Fruit fly (Drosophila melanogaster) whole organism, embryonic: ENCODE results near the gene Fatp1.

ENCODE experiments used
- Ada2b ChIP-seq: fragments of 200-800 bp; sonication (Bioruptor generic); IDR thresholded peaks from 2 replicates; pipeline ENCODE4 v1.3.6; 2022; ENCODE audit warnings: missing biosample characterization, missing genetic modification characterization
- BtbVII ChIP-seq: fragments of 200-800 bp; sonication (Bioruptor generic); optimal IDR thresholded peaks from 3 replicates; lab custom pipeline; 2017; ENCODE audit warnings: missing biosample characterization, mild to moderate bottlenecking, missing genetic modification characterization
- Bteb2 ChIP-seq: fragments of 200-800 bp; sonication (Bioruptor generic); optimal IDR thresholded peaks from 2 replicates; lab custom pipeline; 2016; ENCODE audit warnings: missing biosample characterization, missing genetic modification characterization
- C15 ChIP-seq: fragments of 200-800 bp; sonication (Bioruptor generic); IDR thresholded peaks from 3 replicates; pipeline ENCODE4 v1.3.6; 2022; ENCODE audit warnings: missing biosample characterization, missing genetic modification characterization
- CG10979 ChIP-seq: fragments of 200-800 bp; sonication (Bioruptor generic); optimal IDR thresholded peaks from 2 replicates; lab custom pipeline; 2018; ENCODE audit warnings: missing biosample characterization, mild to moderate bottlenecking, missing genetic modification characterization, moderate library complexity
- CG11504 ChIP-seq: fragments of 200-800 bp; sonication (Bioruptor generic); optimal IDR thresholded peaks from 3 replicates; lab custom pipeline; 2019; ENCODE audit warnings: missing biosample characterization, mild to moderate bottlenecking, missing genetic modification characterization, moderate library complexity
- CG12071 ChIP-seq: fragments of 200-800 bp; sonication (Bioruptor generic); optimal IDR thresholded peaks from 3 replicates; lab custom pipeline; 2018; ENCODE audit warnings: missing biosample characterization, mild to moderate bottlenecking, missing genetic modification characterization
- CG13296 ChIP-seq: fragments of 200-800 bp; sonication (Bioruptor generic); optimal IDR thresholded peaks from 3 replicates; lab custom pipeline; 2018; ENCODE audit warnings: missing biosample characterization, mild to moderate bottlenecking, missing genetic modification characterization
- CG13624 ChIP-seq: fragments of 200-800 bp; sonication (Bioruptor generic); optimal IDR thresholded peaks from 2 replicates; lab custom pipeline; 2016; ENCODE audit warnings: missing biosample characterization, missing genetic modification characterization
- CG1603 ChIP-seq: fragments of 200-800 bp; sonication (Bioruptor generic); optimal IDR thresholded peaks from 2 replicates; lab custom pipeline; 2019; ENCODE audit warnings: missing biosample characterization, mild to moderate bottlenecking, missing genetic modification characterization, moderate library complexity
- CG16779 ChIP-seq: fragments of 200-800 bp; sonication (Bioruptor generic); IDR thresholded peaks from 2 replicates; pipeline ENCODE4 v1.3.6; 2022; ENCODE audit warnings: missing biosample characterization, missing genetic modification characterization
- CG17568 ChIP-seq: fragments of 200-800 bp; sonication (Bioruptor generic); optimal IDR thresholded peaks from 2 replicates; lab custom pipeline; 2018; ENCODE audit warnings: missing biosample characterization, mild to moderate bottlenecking, missing genetic modification characterization, moderate library complexity
- CG30403 ChIP-seq: fragments of 200-800 bp; sonication (Bioruptor generic); optimal IDR thresholded peaks from 3 replicates; lab custom pipeline; 2016; ENCODE audit warnings: missing biosample characterization, missing genetic modification characterization
- CG32532 ChIP-seq: fragments of 200-800 bp; sonication (Bioruptor generic); IDR thresholded peaks from 2 replicates; pipeline ENCODE4 v1.3.6; 2022; ENCODE audit warnings: missing biosample characterization, missing genetic modification characterization
- CG32767 ChIP-seq: fragments of 200-800 bp; sonication (Bioruptor generic); IDR thresholded peaks from 2 replicates; pipeline ENCODE4 v1.3.6; 2022; ENCODE audit warnings: missing biosample characterization, missing genetic modification characterization
- CG4282 ChIP-seq: fragments of 200-800 bp; sonication (Bioruptor generic); optimal IDR thresholded peaks from 2 replicates; lab custom pipeline; 2016; ENCODE audit warnings: missing biosample characterization, missing genetic modification characterization
- CG4424 ChIP-seq: fragments of 200-800 bp; sonication (Bioruptor generic); optimal IDR thresholded peaks from 3 replicates; lab custom pipeline; 2016; ENCODE audit warnings: missing biosample characterization, missing genetic modification characterization
- CG6813 ChIP-seq: fragments of 200-800 bp; sonication (Bioruptor generic); optimal IDR thresholded peaks from 2 replicates; lab custom pipeline; 2017; ENCODE audit warnings: missing biosample characterization, missing genetic modification characterization, mild to moderate bottlenecking, moderate library complexity, missing genetic modification reagents
- CG7963 ChIP-seq: fragments of 200-800 bp; sonication (Bioruptor generic); IDR thresholded peaks from 3 replicates; pipeline ENCODE4 v1.3.6; 2022; ENCODE audit warnings: missing biosample characterization, missing genetic modification characterization; ENCODE audit not compliant: partially characterized antibody
- CG9932 ChIP-seq: fragments of 200-800 bp; sonication (Bioruptor generic); IDR thresholded peaks from 2 replicates; pipeline ENCODE4 v1.3.6; 2022; ENCODE audit warnings: missing biosample characterization, missing genetic modification characterization
- Dip3 ChIP-seq: fragments of 200-800 bp; sonication (Bioruptor generic); optimal IDR thresholded peaks from 3 replicates; lab custom pipeline; 2016; ENCODE audit warnings: missing biosample characterization, missing genetic modification characterization
- Doc3 ChIP-seq: fragments of 200-800 bp; sonication (Bioruptor generic); IDR thresholded peaks from 3 replicates; pipeline ENCODE4 v1.3.6; 2022; ENCODE audit warnings: missing biosample characterization, missing genetic modification characterization; ENCODE audit not compliant: partially characterized antibody
- GATAe ChIP-seq: fragments of 200-800 bp; sonication (Bioruptor generic); conservative IDR thresholded peaks from 2 replicates; pipeline ENCODE4 v1.3.6; 2022; ENCODE audit warnings: missing biosample characterization, missing genetic modification characterization
- Mad ChIP-seq: fragments of 200-800 bp; sonication (Bioruptor generic); optimal IDR thresholded peaks from 2 replicates; lab custom pipeline; 2016; ENCODE audit warnings: missing biosample characterization, missing genetic modification characterization
- NC2β ChIP-seq: fragments of 200-800 bp; sonication (Bioruptor generic); optimal IDR thresholded peaks from 2 replicates; lab custom pipeline; 2016; ENCODE audit warnings: missing biosample characterization, missing genetic modification characterization
- NK7.1 ChIP-seq: fragments of 200-800 bp; sonication (Bioruptor generic); optimal IDR thresholded peaks from 3 replicates; lab custom pipeline; 2016; ENCODE audit warnings: missing biosample characterization, missing genetic modification characterization
- NfI ChIP-seq: fragments of 200-800 bp; sonication (Bioruptor generic); optimal IDR thresholded peaks from 3 replicates; lab custom pipeline; 2018; ENCODE audit warnings: missing biosample characterization, mild to moderate bottlenecking, missing genetic modification characterization, moderate library complexity
- Oli ChIP-seq: fragments of 200-800 bp; sonication (Bioruptor generic); optimal IDR thresholded peaks from 2 replicates; lab custom pipeline; 2018; ENCODE audit warnings: missing biosample characterization, mild to moderate bottlenecking, missing genetic modification characterization, moderate library complexity
- Ptx1 ChIP-seq: fragments of 200-800 bp; sonication (Bioruptor generic); IDR thresholded peaks from 2 replicates; pipeline ENCODE4 v1.3.6; 2022; ENCODE audit warnings: missing biosample characterization, missing genetic modification characterization
- Sox102F ChIP-seq: fragments of 200-800 bp; sonication (Bioruptor generic); optimal IDR thresholded peaks from 2 replicates; lab custom pipeline; 2018; ENCODE audit warnings: missing biosample characterization, mild to moderate bottlenecking, missing genetic modification characterization, moderate library complexity
- Sry-β ChIP-seq: fragments of 200-800 bp; sonication (Bioruptor generic); optimal IDR thresholded peaks from 2 replicates; lab custom pipeline; 2018; ENCODE audit warnings: missing biosample characterization, mild to moderate bottlenecking, missing genetic modification characterization, moderate library complexity
- Ssrp ChIP-seq: fragments of 200-800 bp; sonication (Bioruptor generic); optimal IDR thresholded peaks from 2 replicates; lab custom pipeline; 2018; ENCODE audit warnings: missing biosample characterization, mild to moderate bottlenecking, missing genetic modification characterization, moderate library complexity
- Stat92E ChIP-seq, 3 experiments: fragments of >200 bp in 2 of 3; fragments of 200-800 bp in 1 of 3; sonication (Bioruptor generic) in 1 of 3; optimal IDR thresholded peaks; 2 replicates each; lab custom pipeline; 2017 to 2019; ENCODE audit warnings: missing biosample characterization in 3 of 3, missing genetic modification characterization in 3 of 3, mild to moderate bottlenecking in 1 of 3, moderate library complexity in 1 of 3
- Xbp1 ChIP-seq: fragments of 200-800 bp; sonication (Bioruptor generic); optimal IDR thresholded peaks from 3 replicates; lab custom pipeline; 2016; ENCODE audit warnings: missing biosample characterization, mild to moderate bottlenecking, missing genetic modification characterization
- bcd ChIP-seq: fragments of 200-800 bp; sonication (Bioruptor generic); optimal IDR thresholded peaks from 2 replicates; lab custom pipeline; 2017; ENCODE audit warnings: missing biosample characterization, mild to moderate bottlenecking, missing genetic modification characterization
- bigmax ChIP-seq: fragments of 200-800 bp; sonication (Bioruptor generic); optimal IDR thresholded peaks from 2 replicates; lab custom pipeline; 2018; ENCODE audit warnings: missing biosample characterization, mild to moderate bottlenecking, missing genetic modification characterization
- br ChIP-seq: fragments of >200 bp; optimal IDR thresholded peaks from 2 replicates; lab custom pipeline; 2017
- chif ChIP-seq, 2 experiments: fragments of 200-800 bp; sonication (Bioruptor generic); optimal IDR thresholded peaks; 3 replicates each; lab custom pipeline; 2016; ENCODE audit warnings: missing biosample characterization in 2 of 2, missing genetic modification characterization in 2 of 2
- fd64A ChIP-seq: fragments of 200-800 bp; sonication (Bioruptor generic); optimal IDR thresholded peaks from 3 replicates; lab custom pipeline; 2018; ENCODE audit warnings: missing biosample characterization, mild to moderate bottlenecking, missing genetic modification characterization
- gt ChIP-seq: fragments of 200-800 bp; sonication (Bioruptor generic); IDR thresholded peaks from 2 replicates; pipeline ENCODE4 v1.3.6; 2022; ENCODE audit warnings: missing biosample characterization, missing genetic modification characterization
- maf-S ChIP-seq: fragments of 200-800 bp; sonication (Bioruptor generic); optimal IDR thresholded peaks from 2 replicates; lab custom pipeline; 2016; ENCODE audit warnings: missing biosample characterization, missing genetic modification characterization
- mam ChIP-seq: fragments of 200-800 bp; sonication (Bioruptor generic); optimal IDR thresholded peaks from 3 replicates; lab custom pipeline; 2016; ENCODE audit warnings: missing biosample characterization, missing genetic modification characterization
- nerfin-1 ChIP-seq: fragments of 200-800 bp; sonication (Bioruptor generic); optimal IDR thresholded peaks from 3 replicates; lab custom pipeline; 2019; ENCODE audit warnings: missing biosample characterization, mild to moderate bottlenecking, missing genetic modification characterization, moderate library complexity
- pb ChIP-seq: fragments of 200-800 bp; sonication (Bioruptor generic); optimal IDR thresholded peaks from 3 replicates; lab custom pipeline; 2016; ENCODE audit warnings: missing biosample characterization, missing genetic modification characterization
- pzg ChIP-seq: fragments of 200-800 bp; sonication (Bioruptor generic); optimal IDR thresholded peaks from 3 replicates; lab custom pipeline; 2018; ENCODE audit warnings: missing biosample characterization, mild to moderate bottlenecking, missing genetic modification characterization, moderate library complexity
- rib ChIP-seq: fragments of 200-800 bp; sonication (Bioruptor generic); IDR thresholded peaks from 2 replicates; pipeline ENCODE4 v1.3.6; 2022; ENCODE audit warnings: missing biosample characterization, missing genetic modification characterization
- row ChIP-seq: fragments of 200-800 bp; sonication (Bioruptor generic); IDR thresholded peaks from 3 replicates; pipeline ENCODE4 v1.3.6; 2022; ENCODE audit warnings: missing biosample characterization, missing genetic modification characterization
- sens ChIP-seq: fragments of 200-800 bp; sonication (Bioruptor generic); peaks from one replicate; lab custom pipeline; 2016; ENCODE audit warnings: missing biosample characterization, missing genetic modification characterization
- seq ChIP-seq: fragments of 200-800 bp; sonication (Bioruptor generic); IDR thresholded peaks from 2 replicates; pipeline ENCODE4 v1.3.6; 2022; ENCODE audit warnings: missing biosample characterization, missing genetic modification characterization
- sug ChIP-seq: fragments of 200-800 bp; optimal IDR thresholded peaks from 2 replicates; lab custom pipeline; 2019; ENCODE audit warnings: missing biosample characterization, mild to moderate bottlenecking, missing genetic modification characterization, moderate library complexity

The Fatp1 gene

DNA sequence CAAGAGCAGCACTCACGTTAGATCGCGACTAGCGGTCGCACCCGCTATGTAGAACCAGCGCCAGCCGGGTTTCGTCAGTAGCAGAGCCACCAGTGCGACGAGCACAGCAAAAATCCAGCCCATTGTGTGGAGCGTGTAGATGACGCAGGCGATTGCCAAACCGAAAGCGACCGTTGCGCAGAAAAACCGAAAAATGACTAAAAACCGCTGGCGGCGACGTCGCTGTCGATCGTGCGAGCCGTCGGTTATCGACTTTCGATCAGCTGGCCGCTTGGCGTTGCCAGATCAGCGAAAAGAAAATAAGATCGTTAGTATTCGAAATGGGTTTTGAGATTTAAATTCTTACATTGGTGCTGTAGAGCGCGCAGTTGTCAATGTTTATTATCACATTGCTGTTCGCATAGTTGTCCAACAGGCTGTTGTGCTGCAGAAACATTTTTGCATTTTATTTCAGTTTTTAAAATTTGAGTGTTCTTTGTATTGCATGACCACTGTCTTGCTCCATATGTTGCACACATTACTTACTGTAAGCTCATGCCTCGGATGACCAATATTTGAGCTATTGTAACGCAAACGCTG, 459 bp downstream of the Fatp1 start (continued):
- TF ChIP-seq row (GFP tag; lab: Robert Waterston, UW): peak; percentile 56; the same call in 2 of the 3 replicates
- TF ChIP-seq sug: peak; percentile 68
- peak; percentile 4 for TF ChIP-seq CG10979 (tag; lab: Kevin White, UChicago)
- TF ChIP-seq seq (GFP tag; lab: Robert Waterston, UW): 0 out of 2 replicates have a peak, but pooled peaks have one; percentile 7
- no peak for TF ChIP-seq Sox102F (GFP tag; lab: Kevin White, UChicago)
- TF ChIP-seq CG13624 (GFP tag; lab: Kevin White, UChicago): peak; percentile 60
- TF ChIP-seq pb: no peak
- TF ChIP-seq pzg (GFP tag; lab: Kevin White, UChicago): peak; percentile 44
- TF ChIP-seq Ada2b: peak; percentile 36; the same call in 1 of the 2 replicates
- TF ChIP-seq CG1603: peak; percentile 40
- no peak for TF ChIP-seq Doc3
- peak; percentile 53; the same call in 1 of the 2 replicates for TF ChIP-seq rib (GFP tag; lab: Robert Waterston, UW)
- TF ChIP-seq CG13296 (GFP tag; lab: Kevin White, UChicago): peak; percentile 33
- peak; percentile 53 for TF ChIP-seq CG30403 (GFP tag; lab: Kevin White, UChicago)
- TF ChIP-seq CG4424 (GFP tag; lab: Kevin White, UChicago): peak; percentile 49
- peak; percentile 83 for TF ChIP-seq sens
- TF ChIP-seq mam: peak; percentile 47
- TF ChIP-seq CG7963: no peak
- TF ChIP-seq bcd (GFP tag; lab: Kevin White, UChicago): peak; percentile 38
- peak; percentile 31 for TF ChIP-seq CG11504
- peak; percentile 22 for TF ChIP-seq Dip3 (GFP tag; lab: Kevin White, UChicago)
- TF ChIP-seq br: no peak
- TF ChIP-seq fd64A: no peak
- peak; percentile 36; the same call in 1 of the 2 replicates for TF ChIP-seq CG9932 (GFP tag; lab: Robert Waterston, UW)
- TF ChIP-seq NfI (GFP tag; lab: Kevin White, UChicago): peak; percentile 18
- TF ChIP-seq CG32532: peak; percentile 36; the same call in 1 of the 2 replicates
- peak; percentile 37 for TF ChIP-seq CG12071 (GFP tag; lab: Kevin White, UChicago)
- peak; percentile 35 to 44 for TF ChIP-seq chif (GFP tag; optimal IDR thresholded peaks at IDR 0.05; lab: Kevin White, UChicago)
- no peak for TF ChIP-seq BtbVII
- peak; percentile 21 for TF ChIP-seq NK7.1 (GFP tag; lab: Kevin White, UChicago)
- TF ChIP-seq Xbp1 (GFP tag; lab: Kevin White, UChicago): peak; percentile 33
- TF ChIP-seq Oli: peak; percentile 34
- no peak for TF ChIP-seq maf-S (GFP tag; lab: Kevin White, UChicago)
- no peak for TF ChIP-seq nerfin-1 (tag; lab: Kevin White, UChicago)
- TF ChIP-seq gt (GFP tag; lab: Robert Waterston, UW): no peak
- peak in 1 of 3 experiments; percentile 31 for TF ChIP-seq Stat92E (GFP tag; optimal IDR thresholded peaks at IDR 0.05; lab: Kevin White, UChicago)
- TF ChIP-seq bigmax (GFP tag; lab: Kevin White, UChicago): no peak
- no peak for TF ChIP-seq Ssrp (tag; lab: Kevin White, UChicago)
- 0 out of 2 replicates have a peak, but pooled peaks have one; percentile 18 for TF ChIP-seq CG16779 (GFP tag; lab: Robert Waterston, UW)
- no peak for TF ChIP-seq CG4282 (GFP tag; lab: Kevin White, UChicago)
- no peak for TF ChIP-seq Sry-β (GFP tag; lab: Kevin White, UChicago)
- peak; percentile 23 for TF ChIP-seq CG17568 (GFP tag; lab: Kevin White, UChicago)
- peak; percentile 1 for TF ChIP-seq NC2β (GFP tag; lab: Kevin White, UChicago)
- TF ChIP-seq CG32767 (GFP tag; lab: Robert Waterston, UW): peak; percentile 35
- no peak for TF ChIP-seq C15 (GFP tag; lab: Robert Waterston, UW)
- no peak for TF ChIP-seq Mad
- TF ChIP-seq CG6813 (GFP tag; lab: Kevin White, UChicago): peak; percentile 6
- no peak for TF ChIP-seq GATAe (GFP tag; lab: Robert Waterston, UW)
- TF ChIP-seq Ptx1 (GFP tag; lab: Robert Waterston, UW): peak; percentile 34; the same call in 1 of the 2 replicates
- TF ChIP-seq Bteb2: peak; percentile 14
